Worm (Caenorhabditis elegans): ENCODE measurements around the gene srg-3.
A peak's percentile ranks its signal among the peaks of the same experiment; 100 is the strongest.

The srg-3 gene

DNA sequence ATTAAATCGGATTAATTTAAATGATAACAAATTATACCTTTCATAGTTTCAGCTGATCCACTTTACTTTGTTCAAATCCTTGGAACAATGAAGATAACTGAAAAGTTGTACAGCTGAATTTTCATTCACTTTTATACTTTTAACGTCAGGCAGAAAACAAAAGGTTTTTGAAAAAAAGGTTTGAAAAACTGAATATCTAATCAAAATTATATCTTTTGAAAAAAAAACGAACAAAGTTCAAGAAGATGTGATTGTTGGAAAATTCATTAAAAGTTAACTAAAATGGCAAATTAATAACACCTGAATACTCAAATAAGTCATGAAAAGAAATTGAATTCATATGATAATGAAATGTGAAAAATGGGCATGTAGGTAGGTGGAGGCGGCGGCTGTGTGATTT lies 33.5 kb downstream of the srg-3 start, which contains the start of gene T12A2.21:
T12A2.21 (minus strand) TSS at position 101 of the 400 bp plus-strand sequence.
- TF ChIP-seq ctbp-1 (GFP tag; IDR thresholded peaks at IDR 0.05): no peak
- no peak for TF ChIP-seq spr-1 (tag; optimal IDR thresholded peaks at IDR 0.05)
- TF ChIP-seq nhr-10 (tag; optimal IDR thresholded peaks at IDR 0.05): no peak
- TF ChIP-seq lin-15B (tag; optimal IDR thresholded peaks at IDR 0.05): no peak
- TF ChIP-seq hif-1 (tag; optimal IDR thresholded peaks at IDR 0.05): no peak

DNA sequence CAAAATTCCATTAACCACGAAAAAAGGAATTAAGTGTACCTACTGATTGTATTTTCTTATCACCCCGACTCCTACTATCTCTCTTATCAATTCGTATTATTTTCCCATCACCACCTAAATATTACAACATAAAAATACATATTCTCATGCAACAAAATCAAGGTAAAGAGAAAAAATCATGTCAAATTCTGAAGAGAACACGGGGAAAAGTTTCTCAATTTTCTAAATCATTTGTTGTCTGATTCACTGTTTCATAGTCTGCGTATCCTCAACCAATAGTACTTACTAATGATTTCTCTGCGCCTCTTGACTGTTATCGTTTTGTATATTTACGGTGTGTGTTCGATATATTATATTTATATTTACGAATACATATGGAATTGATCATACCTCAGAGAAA lies 38.3 kb downstream of the srg-3 start:
- TF ChIP-seq nhr-41 (GFP tag; IDR thresholded peaks at IDR 0.05) (no peak), arid-1 (GFP tag; conservative IDR thresholded peaks at IDR 0.05) (no peak), dve-1 (tag; optimal IDR thresholded peaks at IDR 0.05; ENCODE audit: insufficient read depth) (peak; percentile 77), nhr-42 (GFP tag; IDR thresholded peaks at IDR 0.05) (no peak), unc-39 (tag; optimal IDR thresholded peaks at IDR 0.05) (no peak), tag-97 (GFP tag; IDR thresholded peaks at IDR 0.05) (no peak), daf-19 (GFP tag; conservative IDR thresholded peaks at IDR 0.05) (no peak), mxl-3 (GFP tag; optimal IDR thresholded peaks at IDR 0.05) (peak; percentile 51), php-3 (GFP tag; IDR thresholded peaks at IDR 0.05) (peak; percentile 73), pqm-1 (tag; optimal IDR thresholded peaks at IDR 0.05) (peak; percentile 95), nhr-28 (tag; optimal IDR thresholded peaks at IDR 0.05) (peak; percentile 88), ztf-7 (tag; optimal IDR thresholded peaks at IDR 0.05) (no peak), tra-1 (GFP tag; IDR thresholded peaks at IDR 0.05) (no peak), ctbp-1 (GFP tag; IDR thresholded peaks at IDR 0.05) (no peak), zip-2 (tag; optimal IDR thresholded peaks at IDR 0.05) (no peak), dpl-1 (GFP tag; optimal IDR thresholded peaks at IDR 0.05) (no peak), daf-16 (GFP tag; optimal IDR thresholded peaks at IDR 0.05) (no peak), daf-16 (tag; optimal IDR thresholded peaks at IDR 0.05) (peak; percentile 80), snpc-4 (tag; optimal IDR thresholded peaks at IDR 0.05) (no peak), ztf-11 (tag; optimal IDR thresholded peaks at IDR 0.05) (no peak), ceh-44 (GFP tag; IDR thresholded peaks at IDR 0.05) (no peak), nhr-76 (tag; optimal IDR thresholded peaks at IDR 0.05) (no peak), sdz-12 (GFP tag; optimal IDR thresholded peaks at IDR 0.05) (no peak), nhr-77 (tag; optimal IDR thresholded peaks at IDR 0.05) (peak; percentile 74), nhr-48 (tag; optimal IDR thresholded peaks at IDR 0.05) (no peak), pha-4 (GFP tag; IDR thresholded peaks at IDR 0.05) (no peak), pha-4 (tag; optimal IDR thresholded peaks at IDR 0.05) (peak; percentile 39), ceh-28 (tag; optimal IDR thresholded peaks at IDR 0.05) (no peak)

DNA sequence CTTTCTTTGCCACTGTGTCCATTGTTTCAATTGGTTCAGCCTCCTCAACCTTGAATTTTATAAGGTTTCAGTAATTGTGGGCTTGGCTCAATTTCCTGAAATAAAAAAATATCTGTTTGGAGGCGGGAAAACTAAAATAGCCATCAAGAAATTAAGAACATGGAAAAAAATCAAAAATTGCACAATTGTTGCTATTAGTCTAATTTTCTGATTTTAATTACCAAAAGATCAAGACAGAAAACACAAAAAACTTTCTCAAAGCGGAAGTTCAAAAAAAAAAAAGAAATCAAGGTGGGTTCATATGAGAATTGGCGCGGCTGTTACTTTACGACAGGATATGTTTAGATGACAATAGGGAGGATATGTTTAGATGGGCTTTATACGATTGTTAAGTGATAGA lies 39.3 kb downstream of the srg-3 start, which contains the start of gene esyt-2:
esyt-2 (minus strand) TSS at position 101 of the 400 bp plus-strand sequence.
- peak in 1 of 2 experiments; percentile 47 for TF ChIP-seq unc-62 (GFP tag; optimal IDR thresholded peaks at IDR 0.05 in 1 of 2)
- no peak for TF ChIP-seq unc-62 (tag; optimal IDR thresholded peaks at IDR 0.05)
- TF ChIP-seq zag-1 (tag; optimal IDR thresholded peaks at IDR 0.05): no peak
- no peak for TF ChIP-seq D1046.2 (GFP tag; IDR thresholded peaks at IDR 0.05)
- TF ChIP-seq Y5F2A.4 (GFP tag; optimal IDR thresholded peaks at IDR 0.05): no peak
- no peak for TF ChIP-seq nhr-41 (GFP tag; IDR thresholded peaks at IDR 0.05)
- TF ChIP-seq nhr-11 (tag; optimal IDR thresholded peaks at IDR 0.05): no peak

DNA sequence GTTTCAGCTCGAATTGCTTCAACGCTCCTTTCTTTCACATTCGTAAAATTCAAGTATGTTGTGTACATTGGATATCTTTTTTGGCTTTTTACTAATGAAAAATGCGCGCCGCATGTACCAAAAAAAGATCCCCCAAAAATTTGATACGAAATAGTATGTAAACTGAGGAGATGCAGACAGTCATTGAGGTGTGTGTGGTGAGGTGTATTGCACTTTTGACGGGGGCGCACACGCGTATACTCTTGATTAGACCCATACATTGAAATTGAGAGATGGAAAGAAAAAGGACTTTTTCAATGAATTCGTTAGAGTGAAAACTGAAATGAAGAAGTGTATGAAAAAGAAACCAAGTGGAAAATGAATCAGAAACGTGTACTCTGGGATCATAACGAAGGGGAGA lies 48.8 kb downstream of the srg-3 start:
- no peak for TF ChIP-seq pqm-1 (tag; optimal IDR thresholded peaks at IDR 0.05)
- TF ChIP-seq aha-1 (tag): peak; percentile 56

Measured in whole organism, L4 larva.